Fruit fly (Drosophila melanogaster) whole organism, embryonic: ENCODE measurements around the gene CG32369.

Experiments
- Aef1 ChIP-seq: fragments of 200-800 bp; sonication (Bioruptor generic); IDR thresholded peaks from 3 replicates; pipeline ENCODE4 v1.3.6; 2022; ENCODE audit warnings: missing biosample characterization, missing genetic modification characterization
- Atf-2 ChIP-seq: fragments of 200-800 bp; sonication (Bioruptor generic); optimal IDR thresholded peaks from 2 replicates; lab custom pipeline; 2016; ENCODE audit warnings: missing biosample characterization, missing genetic modification characterization
- Blimp-1 ChIP-seq: fragments of 200-800 bp; sonication (Bioruptor generic); optimal IDR thresholded peaks from 3 replicates; lab custom pipeline; 2018; ENCODE audit warnings: missing biosample characterization, missing genetic modification characterization, mild to moderate bottlenecking, moderate library complexity, missing genetic modification reagents
- BtbVII ChIP-seq: fragments of 200-800 bp; sonication (Bioruptor generic); optimal IDR thresholded peaks from 3 replicates; lab custom pipeline; 2017; ENCODE audit warnings: missing biosample characterization, mild to moderate bottlenecking, missing genetic modification characterization
- CG10366 ChIP-seq: fragments of 200-800 bp; sonication (Bioruptor generic); IDR thresholded peaks from 2 replicates; pipeline ENCODE4 v1.3.6; 2022; ENCODE audit warnings: missing biosample characterization, missing genetic modification characterization
- CG11560 ChIP-seq: fragments of 200-800 bp; sonication (Bioruptor generic); IDR thresholded peaks from 3 replicates; pipeline ENCODE4 v1.3.6; 2022; ENCODE audit warnings: missing biosample characterization, missing genetic modification characterization
- CG12659 ChIP-seq: fragments of 200-800 bp; sonication (Bioruptor generic); optimal IDR thresholded peaks from 3 replicates; lab custom pipeline; 2017; ENCODE audit warnings: mild to moderate bottlenecking, missing biosample characterization, missing genetic modification reagents, missing genetic modification characterization
- CG13775 ChIP-seq: fragments of 200-800 bp; sonication (Bioruptor generic); optimal IDR thresholded peaks from 3 replicates; lab custom pipeline; 2017; ENCODE audit warnings: missing biosample characterization, mild to moderate bottlenecking, missing genetic modification characterization
- CG14710 ChIP-seq: fragments of 200-800 bp; sonication (Bioruptor generic); optimal IDR thresholded peaks from 3 replicates; lab custom pipeline; 2019; ENCODE audit warnings: missing biosample characterization, mild to moderate bottlenecking, missing genetic modification characterization, moderate library complexity
- CG17186 ChIP-seq: fragments of 200-800 bp; sonication (Bioruptor generic); optimal IDR thresholded peaks from 3 replicates; lab custom pipeline; 2017; ENCODE audit warnings: missing biosample characterization, missing genetic modification reagents, missing genetic modification characterization
- CG17361 ChIP-seq: fragments of 200-800 bp; sonication (Bioruptor generic); IDR thresholded peaks from 3 replicates; pipeline ENCODE4 v1.3.6; 2022; ENCODE audit warnings: missing biosample characterization, missing genetic modification characterization
- CG17385 ChIP-seq: fragments of 200-800 bp; sonication (Bioruptor generic); optimal IDR thresholded peaks from 3 replicates; lab custom pipeline; 2018; ENCODE audit warnings: missing biosample characterization, mild to moderate bottlenecking, missing genetic modification characterization
- CG18476 ChIP-seq: fragments of 200-800 bp; sonication (Bioruptor generic); optimal IDR thresholded peaks from 2 replicates; lab custom pipeline; 2016; ENCODE audit warnings: missing biosample characterization, mild to moderate bottlenecking, missing genetic modification characterization
- CG18599 ChIP-seq: fragments of 200-800 bp; sonication (Bioruptor generic); optimal IDR thresholded peaks from 3 replicates; lab custom pipeline; 2017; ENCODE audit warnings: missing biosample characterization, missing genetic modification characterization, mild to moderate bottlenecking, moderate library complexity, missing genetic modification reagents
- CG2116 ChIP-seq: fragments of 200-800 bp; sonication (Bioruptor generic); optimal IDR thresholded peaks from 3 replicates; lab custom pipeline; 2018; ENCODE audit warnings: missing biosample characterization, mild to moderate bottlenecking, missing genetic modification characterization
- CG31441 ChIP-seq: fragments of 200-800 bp; sonication (Bioruptor generic); IDR thresholded peaks from 2 replicates; pipeline ENCODE4 v1.3.6; 2022; ENCODE audit warnings: missing biosample characterization, missing genetic modification characterization
- CG4854 ChIP-seq: fragments of 200-800 bp; sonication (Bioruptor generic); optimal IDR thresholded peaks from 2 replicates; lab custom pipeline; 2016; ENCODE audit warnings: missing biosample characterization, missing genetic modification characterization, inconsistent platforms
- CG6254 ChIP-seq: fragments of 200-800 bp; sonication (Bioruptor generic); optimal IDR thresholded peaks from 3 replicates; lab custom pipeline; 2017; ENCODE audit warnings: mild to moderate bottlenecking, missing biosample characterization, missing genetic modification reagents, missing genetic modification characterization
- CG7786 ChIP-seq: fragments of 200-800 bp; sonication (Bioruptor generic); optimal IDR thresholded peaks from 2 replicates; lab custom pipeline; 2016; ENCODE audit warnings: missing biosample characterization, missing genetic modification characterization
- CG7963 ChIP-seq: fragments of 200-800 bp; sonication (Bioruptor generic); IDR thresholded peaks from 3 replicates; pipeline ENCODE4 v1.3.6; 2022; ENCODE audit warnings: missing biosample characterization, missing genetic modification characterization; ENCODE audit not compliant: partially characterized antibody
- CG8765 ChIP-seq: fragments of 200-800 bp; sonication (Bioruptor generic); IDR thresholded peaks from 2 replicates; pipeline ENCODE4 v1.3.6; 2022; ENCODE audit warnings: missing biosample characterization, missing genetic modification characterization
- CG9437 ChIP-seq: fragments of 200-800 bp; sonication (Bioruptor generic); optimal IDR thresholded peaks from 2 replicates; lab custom pipeline; 2018; ENCODE audit warnings: missing biosample characterization, mild to moderate bottlenecking, missing genetic modification characterization
- CG9876 ChIP-seq: fragments of 200-800 bp; sonication (Bioruptor generic); optimal IDR thresholded peaks from 2 replicates; lab custom pipeline; 2016; ENCODE audit warnings: missing biosample characterization, missing genetic modification characterization
- CHES-1-like ChIP-seq: fragments of 200-800 bp; sonication (Bioruptor generic); optimal IDR thresholded peaks from 2 replicates; lab custom pipeline; 2016; ENCODE audit warnings: missing biosample characterization, missing genetic modification characterization
- CoRest ChIP-seq: fragments of 200-800 bp; sonication (Bioruptor generic); optimal IDR thresholded peaks from 3 replicates; lab custom pipeline; 2018; ENCODE audit warnings: missing biosample characterization, mild to moderate bottlenecking, missing genetic modification characterization, moderate library complexity
- Dad ChIP-seq: fragments of 200-800 bp; sonication (Bioruptor generic); optimal IDR thresholded peaks from 3 replicates; lab custom pipeline; 2016; ENCODE audit warnings: missing biosample characterization, missing genetic modification characterization
- Deaf1 ChIP-seq: fragments of 200-800 bp; optimal IDR thresholded peaks from 3 replicates; lab custom pipeline; 2019; ENCODE audit warnings: missing biosample characterization, mild to moderate bottlenecking, missing genetic modification characterization, moderate library complexity
- Hr3 ChIP-seq: fragments of 200-800 bp; sonication (Bioruptor generic); optimal IDR thresholded peaks from 3 replicates; lab custom pipeline; 2016; ENCODE audit warnings: missing biosample characterization, missing genetic modification characterization
- Lhr ChIP-seq: fragments of 200-800 bp; sonication (Bioruptor generic); optimal IDR thresholded peaks from 3 replicates; lab custom pipeline; 2017; ENCODE audit warnings: mild to moderate bottlenecking, missing biosample characterization, missing genetic modification reagents, missing genetic modification characterization
- MBD-R2 ChIP-seq: fragments of 200-800 bp; sonication (Bioruptor generic); IDR thresholded peaks from 2 replicates; pipeline ENCODE4 v1.3.6; 2022; ENCODE audit warnings: missing biosample characterization, missing genetic modification characterization
- MESR4 ChIP-seq: fragments of 200-800 bp; sonication (Bioruptor generic); optimal IDR thresholded peaks from 2 replicates; lab custom pipeline; 2018; ENCODE audit warnings: missing biosample characterization, mild to moderate bottlenecking, missing genetic modification characterization, moderate library complexity
- Max ChIP-seq: fragments of 200-800 bp; sonication (Bioruptor generic); optimal IDR thresholded peaks from 2 replicates; lab custom pipeline; 2016; ENCODE audit warnings: missing biosample characterization, mild to moderate bottlenecking, missing genetic modification characterization
- Opbp ChIP-seq: fragments of 200-800 bp; sonication (Bioruptor generic); IDR thresholded peaks from 3 replicates; pipeline ENCODE4 v1.3.6; 2022; ENCODE audit warnings: missing biosample characterization, missing genetic modification characterization; ENCODE audit not compliant: partially characterized antibody
- TFAM ChIP-seq: fragments of 200-800 bp; sonication (Bioruptor generic); optimal IDR thresholded peaks from 2 replicates; lab custom pipeline; 2017; ENCODE audit warnings: missing biosample characterization, missing genetic modification characterization, inconsistent platforms
- bowl ChIP-seq: fragments of 200-800 bp; sonication (Bioruptor generic); IDR thresholded peaks from 2 replicates; pipeline ENCODE4 v1.3.6; 2022; ENCODE audit warnings: missing biosample characterization, missing genetic modification characterization
- br ChIP-seq: fragments of >200 bp; optimal IDR thresholded peaks from 2 replicates; lab custom pipeline; 2017
- chinmo ChIP-seq: fragments of 200-800 bp; sonication (Bioruptor generic); IDR thresholded peaks from 4 replicates; pipeline ENCODE4 v1.3.6; 2022; ENCODE audit warnings: missing biosample characterization, missing genetic modification characterization; ENCODE audit not compliant: partially characterized antibody
- ci ChIP-seq: fragments of 200-800 bp; sonication (Bioruptor generic); IDR thresholded peaks from 3 replicates; pipeline ENCODE4 v1.3.6; 2022; ENCODE audit warnings: missing biosample characterization, missing genetic modification characterization
- corto ChIP-seq: fragments of 200-800 bp; sonication (Bioruptor generic); optimal IDR thresholded peaks from 2 replicates; lab custom pipeline; 2016; ENCODE audit warnings: missing biosample characterization, mild to moderate bottlenecking, missing genetic modification characterization, moderate library complexity
- esg ChIP-seq: fragments of 200-800 bp; sonication (Bioruptor generic); conservative IDR thresholded peaks from 2 replicates; pipeline ENCODE4 v1.3.6; 2022; ENCODE audit warnings: missing biosample characterization, missing genetic modification characterization
- ind ChIP-seq: fragments of 200-800 bp; sonication (Bioruptor generic); optimal IDR thresholded peaks from 3 replicates; lab custom pipeline; 2016; ENCODE audit warnings: missing biosample characterization, missing genetic modification characterization
- insv ChIP-seq, 2 experiments: fragments of 200-800 bp; sonication (Bioruptor generic); optimal IDR thresholded peaks; 3 replicates each; lab custom pipeline; 2016 to 2018; ENCODE audit warnings: missing biosample characterization in 2 of 2, missing genetic modification characterization in 2 of 2
- jigr1 ChIP-seq: fragments of 200-800 bp; sonication (Bioruptor generic); IDR thresholded peaks from 3 replicates; pipeline ENCODE4 v1.3.6; 2022; ENCODE audit warnings: missing biosample characterization, missing genetic modification characterization
- lilli ChIP-seq: fragments of 200-800 bp; sonication (Bioruptor generic); optimal IDR thresholded peaks from 3 replicates; lab custom pipeline; 2016; ENCODE audit warnings: missing biosample characterization, missing genetic modification characterization
- pan ChIP-seq, 4 experiments: fragments of >200 bp in 3 of 4; fragments of 200-800 bp in 1 of 4; sonication (Bioruptor generic) in 1 of 4; optimal IDR thresholded peaks in 3 of 4; IDR thresholded peaks in 1 of 4; 2 replicates each; pipeline versions ENCODE4 v1.3.6 to Lab custom; 2017 to 2022; ENCODE audit warnings: missing biosample characterization in 2 of 4, missing genetic modification characterization in 2 of 4, mixed read lengths in 1 of 4
- slp2 ChIP-seq: fragments of 200-800 bp; sonication (Bioruptor generic); optimal IDR thresholded peaks from 2 replicates; lab custom pipeline; 2016; ENCODE audit warnings: missing biosample characterization, missing genetic modification characterization
- tin ChIP-seq: fragments of 200-800 bp; sonication (Bioruptor generic); optimal IDR thresholded peaks from 3 replicates; lab custom pipeline; 2016; ENCODE audit warnings: missing biosample characterization, missing genetic modification characterization
- vfl ChIP-seq: fragments of 200-800 bp; sonication (Bioruptor generic); optimal IDR thresholded peaks from 2 replicates; lab custom pipeline; 2016; ENCODE audit warnings: missing biosample characterization, missing genetic modification characterization
- zf30C ChIP-seq: fragments of 200-800 bp; sonication (Bioruptor generic); optimal IDR thresholded peaks from 3 replicates; lab custom pipeline; 2018; ENCODE audit warnings: missing biosample characterization, mild to moderate bottlenecking, missing genetic modification characterization

CG32369 gene

dm6 chr3L:7759835-7760780 is 49.5 kb downstream of the CG32369 start, which contains the start of gene Hn (continued):
- no peak for TF ChIP-seq CG14710 (tag; lab: Kevin White, UChicago)
- no peak for TF ChIP-seq CG2116 (GFP tag; lab: Kevin White, UChicago)
- TF ChIP-seq CG31441, result no peak
- no peak for TF ChIP-seq CG6254 (GFP tag; lab: Kevin White, UChicago)
- no peak for TF ChIP-seq CG11560 (tag; lab: Robert Waterston, UW)
- TF ChIP-seq corto (GFP tag; lab: Kevin White, UChicago), result no peak
- TF ChIP-seq CG12659 (GFP tag; lab: Kevin White, UChicago), result no peak
- TF ChIP-seq CG18599 (GFP tag; lab: Kevin White, UChicago), result peak; percentile 14
- no peak for TF ChIP-seq MESR4 (GFP tag; lab: Kevin White, UChicago)
- no peak for TF ChIP-seq Deaf1 (tag; lab: Kevin White, UChicago)
- TF ChIP-seq insv (GFP tag; optimal IDR thresholded peaks at IDR 0.05; lab: Kevin White, UChicago), result no peak
- no peak for TF ChIP-seq CG13775 (GFP tag; lab: Kevin White, UChicago)
- no peak for TF ChIP-seq CoRest
- no peak for TF ChIP-seq CG17385 (GFP tag; lab: Kevin White, UChicago)
- TF ChIP-seq CG7963, result no peak
- no peak for TF ChIP-seq zf30C (GFP tag; lab: Kevin White, UChicago)
- peak; percentile 1 for TF ChIP-seq vfl (GFP tag; lab: Kevin White, UChicago)
- no peak for TF ChIP-seq CG9437
- TF ChIP-seq Atf-2 (GFP tag; lab: Kevin White, UChicago), result no peak
- TF ChIP-seq Aef1 (GFP tag; lab: Robert Waterston, UW), result no peak
- TF ChIP-seq bowl (GFP tag; lab: Robert Waterston, UW), result no peak
- peak; percentile 20; the same call in 1 of the 2 replicates for TF ChIP-seq CG10366 (GFP tag; lab: Robert Waterston, UW)
- TF ChIP-seq CHES-1-like (GFP tag; lab: Kevin White, UChicago), result no peak
- TF ChIP-seq BtbVII (GFP tag; lab: Kevin White, UChicago), result no peak
- TF ChIP-seq br, result no peak
- TF ChIP-seq tin (GFP tag; lab: Kevin White, UChicago), result no peak
- TF ChIP-seq Blimp-1 (GFP tag; lab: Kevin White, UChicago), result no peak
- TF ChIP-seq CG4854 (GFP tag; lab: Kevin White, UChicago), result no peak
- TF ChIP-seq Lhr (GFP tag; lab: Kevin White, UChicago), result no peak
- TF ChIP-seq esg (GFP tag; lab: Robert Waterston, UW), result no peak
- no peak for TF ChIP-seq CG17186 (GFP tag; lab: Kevin White, UChicago)
- TF ChIP-seq slp2 (GFP tag; lab: Kevin White, UChicago), result no peak
- no peak for TF ChIP-seq ci (GFP tag; lab: Robert Waterston, UW)
- no peak for TF ChIP-seq TFAM (GFP tag; lab: Kevin White, UChicago)
- no peak for TF ChIP-seq pan (optimal IDR thresholded peaks at IDR 0.05; lab: Kevin White, UChicago)
- TF ChIP-seq pan (GFP tag; optimal IDR thresholded peaks at IDR 0.05 in 1 of 2, IDR thresholded peaks at IDR 0.05 in 1 of 2), result no peak
- no peak for TF ChIP-seq chinmo (GFP tag; lab: Robert Waterston, UW)
- TF ChIP-seq CG17361 (GFP tag; lab: Robert Waterston, UW), result no peak
- TF ChIP-seq Dad (GFP tag; lab: Kevin White, UChicago), result no peak
- TF ChIP-seq Opbp (GFP tag; lab: Robert Waterston, UW), result no peak
- TF ChIP-seq CG18476 (GFP tag; lab: Kevin White, UChicago), result no peak
- TF ChIP-seq lilli (GFP tag; lab: Kevin White, UChicago), result peak; percentile 17
- no peak for TF ChIP-seq CG7786
- no peak for TF ChIP-seq CG8765 (GFP tag; lab: Robert Waterston, UW)
- no peak for TF ChIP-seq CG9876 (GFP tag; lab: Kevin White, UChicago)
- no peak for TF ChIP-seq Hr3 (GFP tag; lab: Kevin White, UChicago)
- TF ChIP-seq Max, result no peak
- TF ChIP-seq MBD-R2, result 0 out of 2 replicates have a peak, but pooled peaks have one; percentile 17
- no peak for TF ChIP-seq ind (GFP tag; lab: Kevin White, UChicago)
- no peak for TF ChIP-seq jigr1 (GFP tag; lab: Robert Waterston, UW)
